Worm (Caenorhabditis elegans) whole organism, midembryonic: Measurements from ENCODE around the gene ZK856.4.

Experiments
- T22C8.4 ChIP-seq: fragments of 200-800 bp; sonication (Bioruptor generic); IDR thresholded peaks from 2 replicates; pipeline ENCODE4 v1.3.6; 2022; ENCODE audit warnings: missing genetic modification characterization, missing compliant biosample characterization
- cog-1 ChIP-seq: sonication (generic microtip); optimal IDR thresholded peaks from 2 replicates; lab custom pipeline; 2016; ENCODE audit warnings: missing genetic modification characterization, missing compliant biosample characterization
- flt-1 ChIP-seq: fragments of 200-800 bp; sonication (Bioruptor generic); IDR thresholded peaks from 2 replicates; pipeline ENCODE4 v1.3.6; 2022; ENCODE audit warnings: missing genetic modification characterization, missing compliant biosample characterization
- klf-2 ChIP-seq: fragments of 200-800 bp; sonication (Bioruptor generic); conservative IDR thresholded peaks from 2 replicates; pipeline ENCODE4 v1.3.6; 2022; ENCODE audit warnings: missing genetic modification reagents, missing genetic modification characterization, missing compliant biosample characterization
- med-1 ChIP-seq: sonication (generic microtip); optimal IDR thresholded peaks from 2 replicates; lab custom pipeline; 2017; ENCODE audit warnings: missing genetic modification characterization, mild to moderate bottlenecking, missing compliant biosample characterization, antibody characterized with exemption, missing genetic modification reagents; ENCODE audit not compliant: insufficient read depth
- ref-1 ChIP-seq: fragments of 200-800 bp; sonication (Bioruptor generic); conservative IDR thresholded peaks from 2 replicates; pipeline ENCODE4 v1.3.6; 2022; ENCODE audit warnings: missing genetic modification reagents, missing genetic modification characterization, missing compliant biosample characterization
- tab-1 ChIP-seq: fragments of 200-800 bp; sonication (Bioruptor generic); IDR thresholded peaks from 2 replicates; pipeline ENCODE4 v1.3.6; 2022; ENCODE audit warnings: missing genetic modification characterization, missing compliant biosample characterization
- ztf-23 ChIP-seq: fragments of 200-800 bp; sonication (Bioruptor generic); IDR thresholded peaks from 2 replicates; pipeline ENCODE4 v1.3.6; 2022; ENCODE audit warnings: missing genetic modification reagents, missing genetic modification characterization, missing compliant biosample characterization
- ztf-29 ChIP-seq: fragments of 200-800 bp; sonication (Bioruptor generic); IDR thresholded peaks from 2 replicates; pipeline ENCODE4 v1.3.6; 2022; ENCODE audit warnings: missing genetic modification reagents, missing genetic modification characterization, missing compliant biosample characterization

DNA sequence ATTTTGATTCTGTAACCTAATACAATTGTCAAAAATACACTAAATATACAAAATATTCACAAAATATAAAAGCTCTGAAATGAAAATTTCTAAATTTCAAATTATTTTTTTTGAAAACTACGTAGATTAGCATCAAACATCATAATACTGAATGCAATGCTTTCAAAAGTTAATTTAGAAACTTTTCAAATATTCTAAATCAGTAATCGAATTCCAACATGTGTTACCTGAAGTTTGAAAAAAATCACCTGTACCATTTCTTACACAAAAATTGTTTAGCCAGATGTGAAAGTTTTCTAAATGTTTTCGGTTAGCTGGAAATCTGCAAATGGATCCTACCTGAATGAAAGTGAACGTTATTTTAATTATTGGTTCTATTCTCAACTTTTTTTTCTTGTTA lies 38.9 kb downstream of the ZK856.4 start, which contains the start of gene C12D8.20:
- TF ChIP-seq flt-1: no peak
- no peak for TF ChIP-seq med-1 (GFP tag; lab: Kevin White, UChicago)
- TF ChIP-seq T22C8.4 (GFP tag; lab: Robert Waterston, UW): no peak
- no peak for TF ChIP-seq cog-1
- no peak for TF ChIP-seq ztf-29 (GFP tag; lab: Robert Waterston, UW)
- TF ChIP-seq klf-2: no peak
- no peak for TF ChIP-seq ztf-23 (GFP tag; lab: Robert Waterston, UW)
- no peak for TF ChIP-seq tab-1 (GFP tag; lab: Robert Waterston, UW)
- TF ChIP-seq ref-1 (GFP tag; lab: Robert Waterston, UW): no peak
